Worm (Caenorhabditis elegans): ENCODE measurements around the gene mrp-4.

mrp-4 gene

ce11 chrX:9848214-9848789 lies 35.8 kb upstream of the mrp-4 start:
- TF ChIP-seq B0310.2 (tag; optimal IDR thresholded peaks at IDR 0.05) (no peak), scrt-1 (GFP tag; IDR thresholded peaks at IDR 0.05) (no peak), hmg-4 (GFP tag; optimal IDR thresholded peaks at IDR 0.05) (no peak), sea-1 (GFP tag; conservative IDR thresholded peaks at IDR 0.05) (no peak), F13C5.2 (tag; optimal IDR thresholded peaks at IDR 0.05) (no peak), hnd-1 (tag; optimal IDR thresholded peaks at IDR 0.05) (no peak), pes-1 (GFP tag; IDR thresholded peaks at IDR 0.05) (no peak)

ce11 chrX:9850258-9850657 lies 33.8 kb upstream of the mrp-4 start, which contains the start of gene lec-8:
lec-8 (plus strand) TSS chrX:9850571.
- no peak for TF ChIP-seq scrt-1 (GFP tag; IDR thresholded peaks at IDR 0.05)
- no peak for TF ChIP-seq hnd-1 (tag; optimal IDR thresholded peaks at IDR 0.05)
- TF ChIP-seq sea-1 (GFP tag; conservative IDR thresholded peaks at IDR 0.05), result no peak
- no peak for TF ChIP-seq tbx-37 (GFP tag; conservative IDR thresholded peaks at IDR 0.05)
- TF ChIP-seq ceh-36 (tag; optimal IDR thresholded peaks at IDR 0.05), result no peak
- no peak for TF ChIP-seq hmg-4 (GFP tag; optimal IDR thresholded peaks at IDR 0.05)
- TF ChIP-seq tbx-11 (GFP tag; IDR thresholded peaks at IDR 0.05), result no peak
- TF ChIP-seq aly-1 (tag; optimal IDR thresholded peaks at IDR 0.05), result no peak
- TF ChIP-seq pes-1 (GFP tag; IDR thresholded peaks at IDR 0.05), result no peak
- TF ChIP-seq F13C5.2 (tag; optimal IDR thresholded peaks at IDR 0.05), result no peak
- TF ChIP-seq B0310.2 (tag; optimal IDR thresholded peaks at IDR 0.05), result no peak
- TF ChIP-seq flt-1 (GFP tag; IDR thresholded peaks at IDR 0.05), result no peak
- TF ChIP-seq hmbx-1 (tag; optimal IDR thresholded peaks at IDR 0.05), result no peak
- TF ChIP-seq ets-7 (tag; optimal IDR thresholded peaks at IDR 0.05), result no peak

- TF ChIP-seq flt-1 (GFP tag; IDR thresholded peaks at IDR 0.05), result no peak
- no peak for TF ChIP-seq pes-1 (GFP tag; IDR thresholded peaks at IDR 0.05)
- no peak for TF ChIP-seq scrt-1 (GFP tag; IDR thresholded peaks at IDR 0.05)
- no peak for TF ChIP-seq ets-7 (tag; optimal IDR thresholded peaks at IDR 0.05)
- no peak for TF ChIP-seq ceh-36 (tag; optimal IDR thresholded peaks at IDR 0.05)
- no peak for TF ChIP-seq B0310.2 (tag; optimal IDR thresholded peaks at IDR 0.05)
- TF ChIP-seq hnd-1 (tag; optimal IDR thresholded peaks at IDR 0.05), result no peak
- TF ChIP-seq sea-1 (GFP tag; conservative IDR thresholded peaks at IDR 0.05), result no peak
- no peak for TF ChIP-seq tbx-37 (GFP tag; conservative IDR thresholded peaks at IDR 0.05)
Observed at ce11 chrX:9851745-9852330, 32.2 kb upstream of the mrp-4 start, which contains the start of gene lec-7. lec-7 (plus strand) TSS chrX:9852041.

- no peak for TF ChIP-seq B0310.2 (tag; optimal IDR thresholded peaks at IDR 0.05)
- no peak for TF ChIP-seq tbx-11 (GFP tag; IDR thresholded peaks at IDR 0.05)
- TF ChIP-seq tra-4 (tag; optimal IDR thresholded peaks at IDR 0.05), result no peak
- no peak for TF ChIP-seq ets-7 (tag; optimal IDR thresholded peaks at IDR 0.05)
- TF ChIP-seq pes-1 (GFP tag; IDR thresholded peaks at IDR 0.05), result no peak
- no peak for TF ChIP-seq hmg-4 (GFP tag; optimal IDR thresholded peaks at IDR 0.05)
- no peak for TF ChIP-seq F13C5.2 (tag; optimal IDR thresholded peaks at IDR 0.05)
- TF ChIP-seq ceh-36 (tag; optimal IDR thresholded peaks at IDR 0.05), result no peak
- no peak for TF ChIP-seq scrt-1 (GFP tag; IDR thresholded peaks at IDR 0.05)
- TF ChIP-seq flt-1 (GFP tag; IDR thresholded peaks at IDR 0.05), result no peak
- TF ChIP-seq ceh-13 (GFP tag; optimal IDR thresholded peaks at IDR 0.05), result no peak
- no peak for TF ChIP-seq hmbx-1 (tag; optimal IDR thresholded peaks at IDR 0.05)
- TF ChIP-seq tbx-37 (GFP tag; conservative IDR thresholded peaks at IDR 0.05), result no peak
- TF ChIP-seq ama-1 (optimal IDR thresholded peaks at IDR 0.05), result no peak
- TF ChIP-seq hnd-1 (tag; optimal IDR thresholded peaks at IDR 0.05), result no peak
- TF ChIP-seq sea-1 (GFP tag; conservative IDR thresholded peaks at IDR 0.05), result no peak
- no peak for TF ChIP-seq aly-1 (tag; optimal IDR thresholded peaks at IDR 0.05)
Observed at ce11 chrX:9856618-9857017, 27.5 kb upstream of the mrp-4 start, which contains the start of gene R07B1.11. R07B1.11 (plus strand) TSS chrX:9856918.

- TF ChIP-seq hmbx-1 (tag; optimal IDR thresholded peaks at IDR 0.05) (no peak), pes-1 (GFP tag; IDR thresholded peaks at IDR 0.05) (no peak), scrt-1 (GFP tag; IDR thresholded peaks at IDR 0.05) (no peak), hmg-4 (GFP tag; optimal IDR thresholded peaks at IDR 0.05) (no peak), F13C5.2 (tag; optimal IDR thresholded peaks at IDR 0.05) (no peak)
Observed at ce11 chrX:9858069-9858468, 26.0 kb upstream of the mrp-4 start, which contains the start of gene scav-5. scav-5 (plus strand) TSS chrX:9858365.

- no peak for TF ChIP-seq flt-1 (GFP tag; IDR thresholded peaks at IDR 0.05)
- TF ChIP-seq ceh-13 (GFP tag; optimal IDR thresholded peaks at IDR 0.05), result no peak
- TF ChIP-seq hmbx-1 (tag; optimal IDR thresholded peaks at IDR 0.05), result no peak
- TF ChIP-seq pes-1 (GFP tag; IDR thresholded peaks at IDR 0.05), result no peak
- TF ChIP-seq hmg-4 (GFP tag; optimal IDR thresholded peaks at IDR 0.05), result no peak
- no peak for TF ChIP-seq sea-1 (GFP tag; conservative IDR thresholded peaks at IDR 0.05)
- TF ChIP-seq tra-4 (tag; optimal IDR thresholded peaks at IDR 0.05), result no peak
- no peak for TF ChIP-seq hnd-1 (tag; optimal IDR thresholded peaks at IDR 0.05)
- no peak for TF ChIP-seq scrt-1 (GFP tag; IDR thresholded peaks at IDR 0.05)
- TF ChIP-seq tbx-37 (GFP tag; conservative IDR thresholded peaks at IDR 0.05), result no peak
- TF ChIP-seq F13C5.2 (tag; optimal IDR thresholded peaks at IDR 0.05), result no peak
- no peak for TF ChIP-seq ceh-36 (tag; optimal IDR thresholded peaks at IDR 0.05)
- no peak for TF ChIP-seq B0310.2 (tag; optimal IDR thresholded peaks at IDR 0.05)
Observed at ce11 chrX:9862916-9863624, 21.0 kb upstream of the mrp-4 start, which contains the start of the genes gst-36 and R07B1.5. gst-36 (minus strand) TSS chrX:9862960. R07B1.5 (plus strand) TSS chrX:9863580.

- TF ChIP-seq flt-1 (GFP tag; IDR thresholded peaks at IDR 0.05) (no peak), tbx-37 (GFP tag; conservative IDR thresholded peaks at IDR 0.05) (no peak), B0310.2 (tag; optimal IDR thresholded peaks at IDR 0.05) (no peak), ama-1 (optimal IDR thresholded peaks at IDR 0.05) (no peak), tra-4 (tag; optimal IDR thresholded peaks at IDR 0.05) (no peak), hmbx-1 (tag; optimal IDR thresholded peaks at IDR 0.05) (no peak), hmg-4 (GFP tag; optimal IDR thresholded peaks at IDR 0.05) (no peak), pes-1 (GFP tag; IDR thresholded peaks at IDR 0.05) (no peak), scrt-1 (GFP tag; IDR thresholded peaks at IDR 0.05) (no peak), ets-7 (tag; optimal IDR thresholded peaks at IDR 0.05) (no peak), F13C5.2 (tag; optimal IDR thresholded peaks at IDR 0.05) (no peak), sea-1 (GFP tag; conservative IDR thresholded peaks at IDR 0.05) (no peak), tbx-11 (GFP tag; IDR thresholded peaks at IDR 0.05) (no peak), aly-1 (tag; optimal IDR thresholded peaks at IDR 0.05) (no peak)
Observed at ce11 chrX:9866355-9866754, 17.7 kb upstream of the mrp-4 start, which contains the start of gene R07B1.6. R07B1.6 (plus strand) TSS chrX:9866655.
